Fruit fly (Drosophila melanogaster) whole organism, embryonic: ENCODE data around the gene Klp10A.

ENCODE experiments used
- Atf-2 ChIP-seq: fragments of 200-800 bp; sonication (Bioruptor generic); optimal IDR thresholded peaks from 2 replicates; lab custom pipeline; 2016; ENCODE audit warnings: missing biosample characterization, missing genetic modification characterization
- Bgb ChIP-seq: fragments of 200-800 bp; sonication (Bioruptor generic); IDR thresholded peaks from 2 replicates; pipeline ENCODE4 v1.3.6; 2022; ENCODE audit warnings: missing biosample characterization, missing genetic modification characterization; ENCODE audit not compliant: partially characterized antibody
- CG10321 ChIP-seq: fragments of 200-800 bp; sonication (Bioruptor generic); IDR thresholded peaks from 2 replicates; pipeline ENCODE4 v1.3.6; 2022; ENCODE audit warnings: missing biosample characterization, missing genetic modification characterization
- CG11247 ChIP-seq: fragments of 200-800 bp; sonication (Bioruptor generic); IDR thresholded peaks from 2 replicates; pipeline ENCODE4 v1.3.6; 2022; ENCODE audit warnings: missing biosample characterization, missing genetic modification characterization
- CG12769 ChIP-seq: fragments of 200-800 bp; sonication (Bioruptor generic); optimal IDR thresholded peaks from 2 replicates; lab custom pipeline; 2019; ENCODE audit warnings: missing biosample characterization, mild to moderate bottlenecking, missing genetic modification characterization, moderate library complexity
- CG14441 ChIP-seq: fragments of 200-800 bp; sonication (Bioruptor generic); IDR thresholded peaks from 2 replicates; pipeline ENCODE4 v1.3.6; 2022; ENCODE audit warnings: missing biosample characterization, missing genetic modification characterization
- CG1603 ChIP-seq: fragments of 200-800 bp; sonication (Bioruptor generic); optimal IDR thresholded peaks from 2 replicates; lab custom pipeline; 2019; ENCODE audit warnings: missing biosample characterization, mild to moderate bottlenecking, missing genetic modification characterization, moderate library complexity
- CG17186 ChIP-seq: fragments of 200-800 bp; sonication (Bioruptor generic); optimal IDR thresholded peaks from 3 replicates; lab custom pipeline; 2017; ENCODE audit warnings: missing biosample characterization, missing genetic modification reagents, missing genetic modification characterization
- CG17612 ChIP-seq: fragments of 200-800 bp; sonication (Bioruptor generic); IDR thresholded peaks from 2 replicates; pipeline ENCODE4 v1.3.6; 2022; ENCODE audit warnings: missing biosample characterization, missing genetic modification characterization
- CG17829 ChIP-seq: fragments of 200-800 bp; optimal IDR thresholded peaks from 2 replicates; lab custom pipeline; 2019; ENCODE audit warnings: missing biosample characterization, mild to moderate bottlenecking, missing genetic modification characterization, moderate library complexity
- CG3065 ChIP-seq: fragments of 200-800 bp; sonication (Bioruptor generic); optimal IDR thresholded peaks from 2 replicates; lab custom pipeline; 2016; ENCODE audit warnings: missing biosample characterization, missing genetic modification characterization
- CG3281 ChIP-seq: fragments of 200-800 bp; sonication (Bioruptor generic); optimal IDR thresholded peaks from 3 replicates; lab custom pipeline; 2017; ENCODE audit warnings: missing biosample characterization, mild to moderate bottlenecking, missing genetic modification characterization
- CG33213 ChIP-seq: fragments of 200-800 bp; sonication (Bioruptor generic); optimal IDR thresholded peaks from 3 replicates; lab custom pipeline; 2016; ENCODE audit warnings: missing biosample characterization, missing genetic modification characterization
- CG34376 ChIP-seq: fragments of 200-800 bp; sonication (Bioruptor generic); optimal IDR thresholded peaks from 2 replicates; lab custom pipeline; 2018; ENCODE audit warnings: missing biosample characterization, mild to moderate bottlenecking, missing genetic modification characterization
- CG3838 ChIP-seq: fragments of 200-800 bp; sonication (Bioruptor generic); optimal IDR thresholded peaks from 3 replicates; lab custom pipeline; 2016; ENCODE audit warnings: missing biosample characterization, missing genetic modification characterization
- CG4730 ChIP-seq: fragments of 200-800 bp; sonication (Bioruptor generic); IDR thresholded peaks from 2 replicates; pipeline ENCODE4 v1.3.6; 2022; ENCODE audit warnings: missing biosample characterization, missing genetic modification characterization
- CG6689 ChIP-seq: fragments of 200-800 bp; sonication (Bioruptor generic); IDR thresholded peaks from 2 replicates; pipeline ENCODE4 v1.3.6; 2022; ENCODE audit warnings: missing biosample characterization, missing genetic modification characterization
- CG6854 ChIP-seq: fragments of 200-800 bp; sonication (Bioruptor generic); optimal IDR thresholded peaks from 3 replicates; lab custom pipeline; 2017; ENCODE audit warnings: missing biosample characterization, mild to moderate bottlenecking, missing genetic modification characterization
- CG7839 ChIP-seq: fragments of 200-800 bp; sonication (Bioruptor generic); optimal IDR thresholded peaks from 3 replicates; lab custom pipeline; 2018; ENCODE audit warnings: missing biosample characterization, mild to moderate bottlenecking, missing genetic modification characterization, moderate library complexity
- CG9215 ChIP-seq: fragments of 200-800 bp; sonication (Bioruptor generic); IDR thresholded peaks from 2 replicates; pipeline ENCODE4 v1.3.6; 2022; ENCODE audit warnings: missing biosample characterization, missing genetic modification characterization
- D ChIP-seq, 2 experiments: fragments of 200-800 bp in 1 of 2; fragments of >200 bp in 1 of 2; sonication (Bioruptor generic) in 1 of 2; optimal IDR thresholded peaks; 2 replicates in 1 of 2; 3 replicates in 1 of 2; lab custom pipeline; 2017; ENCODE audit warnings: mild to moderate bottlenecking in 1 of 2, missing biosample characterization in 1 of 2, missing genetic modification characterization in 1 of 2, missing genetic modification reagents in 1 of 2
- Drgx ChIP-seq: fragments of 200-800 bp; sonication (Bioruptor generic); IDR thresholded peaks from 2 replicates; pipeline ENCODE4 v1.3.6; 2022; ENCODE audit warnings: missing biosample characterization, missing genetic modification characterization
- H15 ChIP-seq: fragments of 200-800 bp; sonication (Bioruptor generic); IDR thresholded peaks from 3 replicates; pipeline ENCODE4 v1.3.6; 2022; ENCODE audit warnings: missing biosample characterization, missing genetic modification characterization
- HLHmδ ChIP-seq: fragments of 200-800 bp; sonication (Bioruptor generic); optimal IDR thresholded peaks from 2 replicates; lab custom pipeline; 2018; ENCODE audit warnings: missing biosample characterization, mild to moderate bottlenecking, missing genetic modification characterization, moderate library complexity
- MESR4 ChIP-seq: fragments of 200-800 bp; sonication (Bioruptor generic); optimal IDR thresholded peaks from 2 replicates; lab custom pipeline; 2018; ENCODE audit warnings: missing biosample characterization, mild to moderate bottlenecking, missing genetic modification characterization, moderate library complexity
- Max ChIP-seq: fragments of 200-800 bp; sonication (Bioruptor generic); optimal IDR thresholded peaks from 2 replicates; lab custom pipeline; 2016; ENCODE audit warnings: missing biosample characterization, mild to moderate bottlenecking, missing genetic modification characterization
- Nf-YB ChIP-seq: fragments of 200-800 bp; sonication (Bioruptor generic); optimal IDR thresholded peaks from 3 replicates; lab custom pipeline; 2019; ENCODE audit warnings: missing biosample characterization, mild to moderate bottlenecking, missing genetic modification characterization, moderate library complexity
- NfI ChIP-seq: fragments of 200-800 bp; sonication (Bioruptor generic); optimal IDR thresholded peaks from 3 replicates; lab custom pipeline; 2018; ENCODE audit warnings: missing biosample characterization, mild to moderate bottlenecking, missing genetic modification characterization, moderate library complexity
- Sox102F ChIP-seq: fragments of 200-800 bp; sonication (Bioruptor generic); optimal IDR thresholded peaks from 2 replicates; lab custom pipeline; 2018; ENCODE audit warnings: missing biosample characterization, mild to moderate bottlenecking, missing genetic modification characterization, moderate library complexity
- Sry-δ ChIP-seq: fragments of 200-800 bp; sonication (Bioruptor generic); optimal IDR thresholded peaks from 2 replicates; lab custom pipeline; 2016; ENCODE audit warnings: missing biosample characterization, missing genetic modification characterization
- Taf1 ChIP-seq: fragments of 200-800 bp; sonication (Bioruptor generic); IDR thresholded peaks from 2 replicates; pipeline ENCODE4 v1.3.6; 2022; ENCODE audit warnings: missing biosample characterization, missing genetic modification characterization
- al ChIP-seq: fragments of 200-800 bp; sonication (Bioruptor generic); IDR thresholded peaks from 2 replicates; pipeline ENCODE4 v1.3.6; 2022; ENCODE audit warnings: missing biosample characterization, missing genetic modification characterization
- cad ChIP-seq: fragments of >200 bp; optimal IDR thresholded peaks from 2 replicates; lab custom pipeline; 2017; ENCODE audit warnings: missing biosample characterization, missing genetic modification characterization
- caup ChIP-seq: fragments of 200-800 bp; sonication (Bioruptor generic); optimal IDR thresholded peaks from 3 replicates; lab custom pipeline; 2017; ENCODE audit warnings: missing biosample characterization, mild to moderate bottlenecking, missing genetic modification characterization, moderate library complexity; ENCODE audit not compliant: severe bottlenecking
- croc ChIP-seq: fragments of 200-800 bp; sonication (Bioruptor generic); conservative IDR thresholded peaks from 3 replicates; pipeline ENCODE4 v1.3.6; 2022; ENCODE audit warnings: missing biosample characterization, missing genetic modification characterization
- dmrt99B ChIP-seq: fragments of 200-800 bp; sonication (Bioruptor generic); optimal IDR thresholded peaks from 2 replicates; lab custom pipeline; 2018; ENCODE audit warnings: missing biosample characterization, mild to moderate bottlenecking, missing genetic modification characterization, moderate library complexity
- dysf ChIP-seq: fragments of 200-800 bp; sonication (Bioruptor generic); IDR thresholded peaks from 3 replicates; pipeline ENCODE4 v1.3.6; 2022; ENCODE audit warnings: missing biosample characterization, missing genetic modification characterization
- gcm ChIP-seq: fragments of 200-800 bp; sonication (Bioruptor generic); optimal IDR thresholded peaks from 2 replicates; lab custom pipeline; 2019; ENCODE audit warnings: missing biosample characterization, mild to moderate bottlenecking, missing genetic modification characterization, moderate library complexity
- gfzf ChIP-seq: fragments of 200-800 bp; sonication (Bioruptor generic); optimal IDR thresholded peaks from 2 replicates; lab custom pipeline; 2016; ENCODE audit warnings: missing biosample characterization, mild to moderate bottlenecking, missing genetic modification characterization, moderate library complexity
- ham ChIP-seq: fragments of 200-800 bp; sonication (Bioruptor generic); IDR thresholded peaks from 2 replicates; pipeline ENCODE4 v1.3.6; 2022; ENCODE audit warnings: missing biosample characterization, missing genetic modification characterization
- ind ChIP-seq: fragments of 200-800 bp; sonication (Bioruptor generic); optimal IDR thresholded peaks from 3 replicates; lab custom pipeline; 2016; ENCODE audit warnings: missing biosample characterization, missing genetic modification characterization
- jing ChIP-seq: fragments of 200-800 bp; sonication (Bioruptor generic); optimal IDR thresholded peaks from 2 replicates; lab custom pipeline; 2018; ENCODE audit warnings: missing biosample characterization, mild to moderate bottlenecking, missing genetic modification characterization
- lab ChIP-seq: fragments of 200-800 bp; sonication (Bioruptor generic); optimal IDR thresholded peaks from 3 replicates; lab custom pipeline; 2017; ENCODE audit warnings: missing biosample characterization, missing genetic modification characterization, mild to moderate bottlenecking, moderate library complexity, missing genetic modification reagents
- lmd ChIP-seq: fragments of 200-800 bp; sonication (Bioruptor generic); IDR thresholded peaks from 2 replicates; pipeline ENCODE4 v1.3.6; 2022; ENCODE audit warnings: missing biosample characterization, missing genetic modification characterization
- pb ChIP-seq: fragments of 200-800 bp; sonication (Bioruptor generic); optimal IDR thresholded peaks from 3 replicates; lab custom pipeline; 2016; ENCODE audit warnings: missing biosample characterization, missing genetic modification characterization
- pfk ChIP-seq: fragments of 200-800 bp; sonication (Bioruptor generic); optimal IDR thresholded peaks from 2 replicates; lab custom pipeline; 2018; ENCODE audit warnings: missing biosample characterization, mild to moderate bottlenecking, missing genetic modification characterization, moderate library complexity
- sc ChIP-seq, 3 experiments: fragments of >200 bp in 2 of 3; fragments of 200-800 bp in 1 of 3; sonication (Bioruptor generic) in 1 of 3; optimal IDR thresholded peaks; 2 replicates in 2 of 3; 3 replicates in 1 of 3; lab custom pipeline; 2017; ENCODE audit warnings: mild to moderate bottlenecking in 1 of 3, missing biosample characterization in 1 of 3, missing genetic modification characterization in 1 of 3, missing genetic modification reagents in 1 of 3
- sens ChIP-seq: fragments of 200-800 bp; sonication (Bioruptor generic); peaks from one replicate; lab custom pipeline; 2016; ENCODE audit warnings: missing biosample characterization, missing genetic modification characterization
- seq ChIP-seq: fragments of 200-800 bp; sonication (Bioruptor generic); IDR thresholded peaks from 2 replicates; pipeline ENCODE4 v1.3.6; 2022; ENCODE audit warnings: missing biosample characterization, missing genetic modification characterization
- zen ChIP-seq: fragments of 200-800 bp; sonication (Bioruptor generic); optimal IDR thresholded peaks from 3 replicates; lab custom pipeline; 2018; ENCODE audit warnings: missing biosample characterization, mild to moderate bottlenecking, missing genetic modification characterization, moderate library complexity

Gene Klp10A

DNA sequence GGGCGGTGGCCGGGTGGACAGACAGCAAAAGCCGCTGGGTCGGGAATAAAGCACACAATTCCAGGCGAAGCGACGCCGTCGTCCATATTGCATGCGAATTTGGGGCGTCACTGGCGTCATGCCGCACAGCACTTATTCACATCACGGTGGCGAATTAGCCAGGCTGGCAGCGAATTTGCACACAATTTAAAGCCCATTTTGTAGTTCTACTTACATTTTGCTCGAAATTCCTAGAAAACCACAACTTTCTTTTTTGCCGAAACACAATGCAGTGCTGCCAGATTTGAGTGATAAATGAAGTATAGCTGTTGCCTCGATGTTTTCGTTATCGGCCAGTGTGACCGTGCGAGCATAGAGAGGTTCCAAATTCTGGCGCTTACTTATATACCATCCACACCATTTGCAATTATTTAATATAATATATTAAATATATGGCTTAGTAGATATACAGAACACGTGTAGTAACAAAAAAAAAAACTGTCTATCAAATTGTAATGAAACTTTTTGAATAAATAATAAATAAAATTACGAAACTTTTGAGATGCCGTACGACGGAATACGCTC is 11.4 kb upstream of the Klp10A start, which contains the start of gene Ran (continued):
- TF ChIP-seq jing (GFP tag; lab: Kevin White, UChicago) (no peak), caup (GFP tag; lab: Kevin White, UChicago) (no peak), pb (GFP tag; lab: Kevin White, UChicago) (no peak), lab (peak; percentile 15), lmd (peak; percentile 21; the same call in 1 of the 2 replicates), HLHmδ (GFP tag; lab: Kevin White, UChicago) (no peak), CG6689 (GFP tag; lab: Robert Waterston, UW) (no peak), sc (optimal IDR thresholded peaks at IDR 0.05; lab: Kevin White, UChicago) (no peak), sc (GFP tag; optimal IDR thresholded peaks at IDR 0.05; lab: Kevin White, UChicago) (no peak), CG10321 (GFP tag; lab: Robert Waterston, UW) (no peak), CG34376 (GFP tag; lab: Kevin White, UChicago) (no peak), dysf (GFP tag; lab: Robert Waterston, UW) (no peak), CG6854 (GFP tag; lab: Kevin White, UChicago) (no peak), Max (GFP tag; lab: Kevin White, UChicago) (no peak), Nf-YB (GFP tag; lab: Kevin White, UChicago) (no peak), CG12769 (tag; lab: Kevin White, UChicago) (no peak), CG3838 (GFP tag; lab: Kevin White, UChicago) (no peak), CG9215 (0 out of 2 replicates have a peak, but pooled peaks have one; percentile 23), CG7839 (tag; lab: Kevin White, UChicago) (no peak), ind (no peak), CG14441 (GFP tag; lab: Robert Waterston, UW) (no peak), CG17829 (no peak), ham (no peak), CG3065 (GFP tag; lab: Kevin White, UChicago) (no peak), H15 (GFP tag; lab: Robert Waterston, UW) (no peak), Drgx (no peak), CG33213 (GFP tag; lab: Kevin White, UChicago) (no peak), CG3281 (GFP tag; lab: Kevin White, UChicago) (no peak), croc (GFP tag; lab: Robert Waterston, UW) (no peak), CG17186 (GFP tag; lab: Kevin White, UChicago) (no peak), Atf-2 (GFP tag; lab: Kevin White, UChicago) (no peak), MESR4 (GFP tag; lab: Kevin White, UChicago) (peak; percentile 55), CG4730 (GFP tag; lab: Robert Waterston, UW) (no peak), zen (no peak), sens (GFP tag; lab: Kevin White, UChicago) (peak; percentile 44), D (optimal IDR thresholded peaks at IDR 0.05; lab: Kevin White, UChicago) (no peak), D (GFP tag; optimal IDR thresholded peaks at IDR 0.05; lab: Kevin White, UChicago) (no peak), Sox102F (GFP tag; lab: Kevin White, UChicago) (no peak), pfk (GFP tag; lab: Kevin White, UChicago) (peak; percentile 55), CG17612 (GFP tag; lab: Robert Waterston, UW) (no peak), Taf1 (no peak), CG11247 (GFP tag; lab: Robert Waterston, UW) (no peak), seq (GFP tag; lab: Robert Waterston, UW) (no peak), gcm (GFP tag; lab: Kevin White, UChicago) (no peak), dmrt99B (tag; lab: Kevin White, UChicago) (no peak), gfzf (GFP tag; lab: Kevin White, UChicago) (peak; percentile 59), Bgb (peak; percentile 37; the same call in 1 of the 2 replicates), NfI (GFP tag; lab: Kevin White, UChicago) (no peak), Sry-δ (GFP tag; lab: Kevin White, UChicago) (no peak), cad (GFP tag; lab: Kevin White, UChicago) (no peak), al (GFP tag; lab: Robert Waterston, UW) (no peak), CG1603 (tag; lab: Kevin White, UChicago) (peak; percentile 89)
